Fruit fly (Drosophila melanogaster) whole organism, adult: ENCODE data around the gene MEP-1.
A peak's percentile ranks its signal among the peaks of the same experiment; 100 is the strongest.

ENCODE experiments used
- CG11617 ChIP-seq: fragments of 200-800 bp; sonication (Bioruptor generic); optimal IDR thresholded peaks from 2 replicates; lab custom pipeline; 2017; ENCODE audit warnings: mild to moderate bottlenecking, missing biosample characterization, missing genetic modification reagents, missing genetic modification characterization
- CG12768 ChIP-seq: fragments of 200-800 bp; sonication (Bioruptor generic); optimal IDR thresholded peaks from 2 replicates; lab custom pipeline; 2017; ENCODE audit warnings: missing biosample characterization, missing genetic modification characterization, mild to moderate bottlenecking, moderate library complexity, missing genetic modification reagents
- CG14711 ChIP-seq: fragments of 200-800 bp; sonication (Bioruptor generic); optimal IDR thresholded peaks from 2 replicates; lab custom pipeline; 2018; ENCODE audit warnings: missing biosample characterization, mild to moderate bottlenecking, missing genetic modification characterization, moderate library complexity
- CG1620 ChIP-seq: fragments of 200-800 bp; sonication (Bioruptor generic); optimal IDR thresholded peaks from 2 replicates; lab custom pipeline; 2016; ENCODE audit warnings: missing biosample characterization, missing genetic modification characterization
- CG33017 ChIP-seq: fragments of 200-800 bp; sonication (Bioruptor generic); optimal IDR thresholded peaks from 2 replicates; lab custom pipeline; 2018; ENCODE audit warnings: missing biosample characterization, mild to moderate bottlenecking, missing genetic modification characterization, moderate library complexity
- CG5204 ChIP-seq: fragments of 200-800 bp; sonication (Bioruptor generic); optimal IDR thresholded peaks from 2 replicates; lab custom pipeline; 2016; ENCODE audit warnings: missing biosample characterization, missing genetic modification characterization
- CG7045 ChIP-seq: fragments of 200-800 bp; sonication (Bioruptor generic); optimal IDR thresholded peaks from 2 replicates; lab custom pipeline; 2017; ENCODE audit warnings: missing biosample characterization, mild to moderate bottlenecking, missing genetic modification characterization
- CG7101 ChIP-seq: fragments of 200-800 bp; sonication (Bioruptor generic); optimal IDR thresholded peaks from 2 replicates; lab custom pipeline; 2018; ENCODE audit warnings: missing biosample characterization, mild to moderate bottlenecking, missing genetic modification characterization, moderate library complexity
- Clk ChIP-seq: fragments of 200-800 bp; sonication (Bioruptor generic); optimal IDR thresholded peaks from 2 replicates; lab custom pipeline; 2017; ENCODE audit warnings: missing biosample characterization, missing genetic modification characterization
- Crg-1 ChIP-seq: fragments of 200-800 bp; sonication (Bioruptor generic); optimal IDR thresholded peaks from 2 replicates; lab custom pipeline; 2016; ENCODE audit warnings: missing biosample characterization, missing genetic modification characterization
- Hr96 ChIP-seq: fragments of 200-800 bp; sonication (Bioruptor generic); optimal IDR thresholded peaks from 2 replicates; lab custom pipeline; 2016; ENCODE audit warnings: missing biosample characterization, missing genetic modification characterization
- Mnt ChIP-seq: fragments of 200-800 bp; sonication (Bioruptor generic); optimal IDR thresholded peaks from 2 replicates; lab custom pipeline; 2016; ENCODE audit warnings: missing biosample characterization, mild to moderate bottlenecking, missing genetic modification characterization
- bab1 ChIP-seq: fragments of 200-800 bp; sonication (Bioruptor generic); optimal IDR thresholded peaks from 3 replicates; lab custom pipeline; 2019; ENCODE audit warnings: missing biosample characterization, mild to moderate bottlenecking, missing genetic modification characterization, moderate library complexity
- cic ChIP-seq: fragments of 200-800 bp; sonication (Bioruptor generic); optimal IDR thresholded peaks from 2 replicates; lab custom pipeline; 2017; ENCODE audit warnings: missing biosample characterization, mild to moderate bottlenecking, missing genetic modification characterization, moderate library complexity
- cnc ChIP-seq, 2 experiments: fragments of >200 bp; optimal IDR thresholded peaks; 2 replicates each; lab custom pipeline; 2017
- kay ChIP-seq: fragments of 200-800 bp; sonication (Bioruptor generic); peaks from one replicate; lab custom pipeline; 2016; ENCODE audit warnings: missing biosample characterization, missing genetic modification characterization, borderline replicate concordance
- ovo ChIP-seq: fragments of 200-800 bp; sonication (Bioruptor generic); optimal IDR thresholded peaks from 2 replicates; lab custom pipeline; 2016; ENCODE audit warnings: missing biosample characterization, missing genetic modification characterization
- pad ChIP-seq: fragments of 200-800 bp; sonication (Bioruptor generic); optimal IDR thresholded peaks from 3 replicates; lab custom pipeline; 2017; ENCODE audit warnings: missing biosample characterization, missing genetic modification characterization, mild to moderate bottlenecking, moderate library complexity, missing genetic modification reagents
- tj ChIP-seq: fragments of 200-800 bp; sonication (Bioruptor generic); optimal IDR thresholded peaks from 3 replicates; lab custom pipeline; 2017; ENCODE audit warnings: missing biosample characterization, mild to moderate bottlenecking, missing genetic modification characterization, moderate library complexity
- toe ChIP-seq: fragments of 200-800 bp; sonication (Bioruptor generic); optimal IDR thresholded peaks from 2 replicates; lab custom pipeline; 2016; ENCODE audit warnings: missing biosample characterization, missing genetic modification characterization

The MEP-1 gene

dm6 chr3L:2631406-2631805 is at the start of gene MEP-1, which contains the start of gene CG42245:
Gene MEP-1, plus strand, starts transcription at chr3L:2631715.
Gene CG42245, plus strand, starts transcription at chr3L:2631715.
- no peak for TF ChIP-seq cnc (optimal IDR thresholded peaks at IDR 0.05; lab: Kevin White, UChicago)
- peak; percentile 59 for TF ChIP-seq CG33017 (tag; lab: Kevin White, UChicago)
- TF ChIP-seq CG5204 (GFP tag; lab: Kevin White, UChicago) = peak; percentile 61
- peak; percentile 45 for TF ChIP-seq CG7045
- peak; percentile 51 for TF ChIP-seq CG11617
- TF ChIP-seq CG14711 (tag; lab: Kevin White, UChicago) = peak; percentile 64
- peak; percentile 65 for TF ChIP-seq Hr96 (GFP tag; lab: Kevin White, UChicago)
- peak; percentile 53 for TF ChIP-seq Crg-1 (GFP tag; lab: Kevin White, UChicago)
- peak; percentile 70 for TF ChIP-seq CG1620 (GFP tag; lab: Kevin White, UChicago)
- TF ChIP-seq pad (GFP tag; lab: Kevin White, UChicago) = peak; percentile 52
- TF ChIP-seq Mnt (GFP tag; lab: Kevin White, UChicago) = peak; percentile 66
- TF ChIP-seq cic (GFP tag; lab: Kevin White, UChicago) = no peak
- peak; percentile 78 for TF ChIP-seq toe
- no peak for TF ChIP-seq kay (GFP tag; lab: Kevin White, UChicago)
- TF ChIP-seq CG12768 = peak; percentile 17
- peak; percentile 67 for TF ChIP-seq CG7101
- no peak for TF ChIP-seq tj (GFP tag; lab: Kevin White, UChicago)
- TF ChIP-seq ovo (GFP tag; lab: Kevin White, UChicago) = peak; percentile 24
- peak; percentile 37 for TF ChIP-seq Clk (GFP tag; lab: Kevin White, UChicago)
- TF ChIP-seq bab1 (GFP tag; lab: Kevin White, UChicago) = peak; percentile 22

DNA sequence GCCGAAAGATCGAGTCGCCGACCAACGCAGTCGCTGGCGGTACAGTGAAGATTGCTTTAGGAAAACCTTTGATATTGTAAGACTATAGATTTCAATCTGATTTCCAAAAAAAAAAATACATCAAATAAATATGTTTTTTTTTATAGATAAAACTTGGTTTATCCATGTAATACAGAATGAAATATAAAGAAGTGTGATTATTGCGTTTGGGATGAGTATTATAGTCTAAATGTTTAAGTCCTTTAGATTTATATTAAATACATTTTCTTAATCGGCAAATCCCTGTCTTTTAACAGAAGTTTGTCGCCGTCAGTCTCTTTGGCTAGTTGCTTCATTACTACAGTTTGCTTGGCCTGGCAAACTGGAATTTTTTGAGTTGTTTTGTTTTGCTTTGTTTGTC is 49.7 kb upstream of the MEP-1 start:
- TF ChIP-seq tj (GFP tag; lab: Kevin White, UChicago) (no peak), Mnt (GFP tag; lab: Kevin White, UChicago) (no peak), Clk (GFP tag; lab: Kevin White, UChicago) (no peak), cnc (optimal IDR thresholded peaks at IDR 0.05; lab: Kevin White, UChicago) (no peak), CG1620 (GFP tag; lab: Kevin White, UChicago) (no peak), bab1 (GFP tag; lab: Kevin White, UChicago) (no peak), ovo (GFP tag; lab: Kevin White, UChicago) (no peak), CG11617 (no peak), CG33017 (tag; lab: Kevin White, UChicago) (no peak), kay (GFP tag; lab: Kevin White, UChicago) (no peak)

DNA sequence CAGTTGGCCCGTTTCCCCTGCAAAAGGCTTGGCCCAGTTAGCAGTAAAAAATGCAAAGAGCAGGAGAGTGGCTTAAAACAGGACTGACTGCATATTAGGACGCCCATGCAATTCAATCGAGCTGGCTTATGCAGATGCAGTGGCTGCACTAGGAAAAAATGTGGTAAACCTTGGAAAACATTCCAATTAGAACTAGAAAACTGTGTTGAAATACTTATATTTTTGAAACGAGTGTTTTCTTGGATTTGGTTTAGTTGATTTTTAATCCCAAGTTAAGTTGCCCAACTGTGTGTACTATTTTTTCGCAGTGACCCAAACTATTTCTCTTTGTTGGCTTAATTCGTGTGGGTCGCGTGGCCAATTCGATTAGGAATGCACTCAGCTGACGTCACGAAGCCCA is 49.2 kb upstream of the MEP-1 start:
- no peak for TF ChIP-seq CG33017 (tag; lab: Kevin White, UChicago)

- TF ChIP-seq tj (GFP tag; lab: Kevin White, UChicago) (peak; percentile 28), Clk (GFP tag; lab: Kevin White, UChicago) (no peak), CG33017 (tag; lab: Kevin White, UChicago) (no peak), CG12768 (peak; percentile 13), ovo (GFP tag; lab: Kevin White, UChicago) (no peak), kay (GFP tag; lab: Kevin White, UChicago) (peak; percentile 83), CG11617 (no peak), CG7101 (peak; percentile 24), cic (GFP tag; lab: Kevin White, UChicago) (no peak), bab1 (GFP tag; lab: Kevin White, UChicago) (no peak), CG14711 (tag; lab: Kevin White, UChicago) (peak; percentile 25), Crg-1 (GFP tag; lab: Kevin White, UChicago) (no peak)
Observed at dm6 chr3L:2582753-2583536, 48.6 kb upstream of the MEP-1 start.

DNA sequence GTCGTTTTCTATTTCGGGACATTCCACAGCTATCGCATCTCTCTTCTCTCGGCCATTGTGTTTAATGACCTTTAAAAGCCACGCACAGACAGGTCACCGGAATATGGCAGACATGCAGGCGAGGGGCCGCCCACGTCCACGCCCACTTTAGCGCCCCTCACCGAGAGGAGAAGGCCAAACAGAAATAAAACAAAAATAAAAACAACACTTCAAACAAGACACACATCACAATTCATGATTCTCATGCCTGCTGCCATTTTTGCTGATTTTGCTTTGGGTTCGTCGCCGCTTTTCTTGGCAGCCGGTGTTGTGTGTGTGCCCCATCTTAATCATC is 48.0 kb upstream of the MEP-1 start:
- TF ChIP-seq pad (GFP tag; lab: Kevin White, UChicago) = no peak

DNA sequence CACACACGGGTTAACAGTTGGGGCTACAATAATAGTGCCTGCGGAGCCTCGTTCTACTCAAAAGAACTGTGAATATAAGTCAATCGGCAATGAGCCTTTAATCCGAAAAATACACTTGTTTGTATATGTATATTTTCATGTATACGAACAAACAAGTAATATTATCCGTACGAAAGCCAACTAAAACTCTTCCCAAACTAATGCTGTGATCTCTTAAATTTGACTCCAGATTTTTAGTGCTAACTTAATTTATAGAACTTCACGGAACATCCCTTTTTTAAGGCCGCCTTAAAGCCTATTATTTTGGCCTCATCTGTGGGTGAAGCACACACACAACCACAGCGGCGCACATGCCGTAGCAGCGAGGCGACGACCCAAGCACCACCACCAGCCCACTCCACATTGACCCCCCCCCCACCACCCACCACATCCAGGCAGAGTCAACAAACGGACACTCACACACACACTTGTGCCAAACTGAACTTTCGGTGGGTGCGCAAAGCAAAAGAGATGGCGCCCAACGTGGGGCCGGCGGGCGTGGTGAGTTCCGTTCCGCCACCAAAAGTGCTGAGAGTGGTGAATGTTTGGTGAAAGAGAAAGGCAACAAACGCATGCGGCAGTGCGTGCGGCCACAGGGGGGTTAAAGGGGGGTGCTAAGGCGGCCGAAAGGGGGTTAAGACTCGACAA is 47.3 kb upstream of the MEP-1 start:
- peak; percentile 22 for TF ChIP-seq CG12768
- TF ChIP-seq cic (GFP tag; lab: Kevin White, UChicago) = no peak
- no peak for TF ChIP-seq ovo (GFP tag; lab: Kevin White, UChicago)
- peak; percentile 20 for TF ChIP-seq pad (GFP tag; lab: Kevin White, UChicago)
- peak; percentile 3 for TF ChIP-seq CG7045
- no peak for TF ChIP-seq CG7101
- no peak for TF ChIP-seq CG5204 (GFP tag; lab: Kevin White, UChicago)
- no peak for TF ChIP-seq CG14711 (tag; lab: Kevin White, UChicago)
- TF ChIP-seq kay (GFP tag; lab: Kevin White, UChicago) = no peak
